Fruit fly (Drosophila melanogaster): Measurements from ENCODE around the gene CG9427.

CG9427 gene

DNA sequence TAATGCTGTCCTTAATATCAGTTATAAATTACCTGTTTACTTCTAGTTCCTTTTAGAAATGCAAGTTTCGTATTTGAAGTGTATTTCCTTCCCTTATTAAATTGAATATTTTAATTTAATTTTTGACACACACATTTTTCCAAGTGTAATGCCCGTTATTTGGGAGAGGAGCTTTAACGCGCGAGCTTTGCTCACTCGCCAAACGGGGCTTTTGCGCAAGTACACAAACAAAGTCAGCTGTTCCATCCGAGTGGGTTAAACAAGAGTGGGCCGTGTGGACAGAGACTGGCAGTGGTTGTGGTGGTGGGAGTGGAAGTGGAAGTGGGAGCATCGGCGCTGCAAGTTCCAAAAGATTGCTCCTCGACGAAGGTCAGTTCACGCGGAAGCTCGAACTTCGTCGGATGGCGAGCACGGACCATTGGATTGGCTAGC lies 45.6 kb downstream of the CG9427 start, which contains the start of gene CG8301 (continued):
- TF ChIP-seq en (GFP tag; optimal IDR thresholded peaks at IDR 0.05): no peak
- 0 out of 2 replicates have a peak, but pooled peaks have one; percentile 9 for TF ChIP-seq ttk (GFP tag; IDR thresholded peaks at IDR 0.05)
- no peak for TF ChIP-seq gcm2 (GFP tag; optimal IDR thresholded peaks at IDR 0.05)
- TF ChIP-seq Drgx (GFP tag; IDR thresholded peaks at IDR 0.05): peak; percentile 56
- TF ChIP-seq CG18476 (GFP tag; optimal IDR thresholded peaks at IDR 0.05): no peak
- TF ChIP-seq CG7839 (tag; optimal IDR thresholded peaks at IDR 0.05): peak; percentile 45
- no peak for TF ChIP-seq Hmx (GFP tag; optimal IDR thresholded peaks at IDR 0.05)
- no peak for TF ChIP-seq CG7963 (GFP tag; IDR thresholded peaks at IDR 0.05; ENCODE audit: partially characterized antibody)
- no peak for TF ChIP-seq CG17912 (GFP tag; optimal IDR thresholded peaks at IDR 0.05)
- TF ChIP-seq wdn (GFP tag; IDR thresholded peaks at IDR 0.05): no peak
- TF ChIP-seq sens (GFP tag): peak; percentile 72
- TF ChIP-seq tll (GFP tag; optimal IDR thresholded peaks at IDR 0.05): no peak
- no peak for TF ChIP-seq Hey (tag; optimal IDR thresholded peaks at IDR 0.05)
- TF ChIP-seq MBD-R2 (GFP tag; IDR thresholded peaks at IDR 0.05): 0 out of 2 replicates have a peak, but pooled peaks have one; percentile 31
- TF ChIP-seq CG10366 (GFP tag; IDR thresholded peaks at IDR 0.05): peak; percentile 45; the same call in 1 of the 2 replicates
- TF ChIP-seq CG11723 (GFP tag; optimal IDR thresholded peaks at IDR 0.05): no peak
- TF ChIP-seq dysf (GFP tag; IDR thresholded peaks at IDR 0.05): peak; percentile 16; the same call in 1 of the 3 replicates
- no peak for TF ChIP-seq CG6175 (GFP tag; IDR thresholded peaks at IDR 0.05)
- TF ChIP-seq CG12769 (tag; optimal IDR thresholded peaks at IDR 0.05): peak; percentile 43
- TF ChIP-seq Rfx (GFP tag; IDR thresholded peaks at IDR 0.05): peak; percentile 35; the same call in 1 of the 2 replicates
- TF ChIP-seq ATbp (GFP tag; optimal IDR thresholded peaks at IDR 0.05): peak; percentile 1
- TF ChIP-seq CG12071 (GFP tag; optimal IDR thresholded peaks at IDR 0.05): no peak
- no peak for TF ChIP-seq BEAF-32 (GFP tag; optimal IDR thresholded peaks at IDR 0.05)
- TF ChIP-seq CG7745 (tag; optimal IDR thresholded peaks at IDR 0.05): no peak
- no peak for TF ChIP-seq hth (optimal IDR thresholded peaks at IDR 0.05)
- no peak for TF ChIP-seq E2f1 (GFP tag; IDR thresholded peaks at IDR 0.05)
- no peak for TF ChIP-seq NC2α (GFP tag; optimal IDR thresholded peaks at IDR 0.05)
- TF ChIP-seq CG2875 (GFP tag; optimal IDR thresholded peaks at IDR 0.05): no peak
- TF ChIP-seq C15 (GFP tag; IDR thresholded peaks at IDR 0.05): no peak
- no peak for TF ChIP-seq p53 (GFP tag; optimal IDR thresholded peaks at IDR 0.05)
- no peak for TF ChIP-seq Scr (GFP tag; IDR thresholded peaks at IDR 0.05; ENCODE audit: partially characterized antibody)
- peak; percentile 15 for TF ChIP-seq CoRest (tag; optimal IDR thresholded peaks at IDR 0.05)
- TF ChIP-seq CG9876 (GFP tag; optimal IDR thresholded peaks at IDR 0.05): no peak
- TF ChIP-seq CG11696 (GFP tag; IDR thresholded peaks at IDR 0.05): no peak
- no peak for TF ChIP-seq disco-r (GFP tag; optimal IDR thresholded peaks at IDR 0.05)
- peak; percentile 77 for TF ChIP-seq Deaf1 (tag; optimal IDR thresholded peaks at IDR 0.05)
- TF ChIP-seq stwl (tag; optimal IDR thresholded peaks at IDR 0.05): no peak
- TF ChIP-seq NFAT (GFP tag; IDR thresholded peaks at IDR 0.05): peak; percentile 16; the same call in 1 of the 2 replicates
- TF ChIP-seq sr (GFP tag; IDR thresholded peaks at IDR 0.05): peak; percentile 86
- no peak for TF ChIP-seq slou (GFP tag; optimal IDR thresholded peaks at IDR 0.05)
- no peak for TF ChIP-seq Atf-2 (GFP tag; optimal IDR thresholded peaks at IDR 0.05)
- TF ChIP-seq ac (GFP tag; optimal IDR thresholded peaks at IDR 0.05): no peak
- TF ChIP-seq Dip3 (GFP tag; optimal IDR thresholded peaks at IDR 0.05): no peak
- no peak for TF ChIP-seq inv (GFP tag; IDR thresholded peaks at IDR 0.05; ENCODE audit: partially characterized antibody)
- peak; percentile 24 for TF ChIP-seq Oli (tag; optimal IDR thresholded peaks at IDR 0.05)
- no peak for TF ChIP-seq nmo (GFP tag; optimal IDR thresholded peaks at IDR 0.05)
- peak; percentile 15 for TF ChIP-seq CG34376 (GFP tag; optimal IDR thresholded peaks at IDR 0.05)
- TF ChIP-seq peb (GFP tag; IDR thresholded peaks at IDR 0.05): no peak
- no peak for TF ChIP-seq maf-S (GFP tag; optimal IDR thresholded peaks at IDR 0.05)
- no peak for TF ChIP-seq CG3838 (GFP tag; optimal IDR thresholded peaks at IDR 0.05)
- TF ChIP-seq B-H2 (GFP tag; optimal IDR thresholded peaks at IDR 0.05): no peak
- no peak for TF ChIP-seq Spps (tag; optimal IDR thresholded peaks at IDR 0.05)

Data from whole organism, embryonic.